Fruit fly (Drosophila melanogaster) whole organism, adult: Measurements from ENCODE around the gene nAChRalpha2.

Experiments
- CG11617 ChIP-seq: fragments of 200-800 bp; sonication (Bioruptor generic); optimal IDR thresholded peaks from 2 replicates; lab custom pipeline; 2017; ENCODE audit warnings: mild to moderate bottlenecking, missing biosample characterization, missing genetic modification reagents, missing genetic modification characterization
- CG12768 ChIP-seq: fragments of 200-800 bp; sonication (Bioruptor generic); optimal IDR thresholded peaks from 2 replicates; lab custom pipeline; 2017; ENCODE audit warnings: missing biosample characterization, missing genetic modification characterization, mild to moderate bottlenecking, moderate library complexity, missing genetic modification reagents
- CG14711 ChIP-seq: fragments of 200-800 bp; sonication (Bioruptor generic); optimal IDR thresholded peaks from 2 replicates; lab custom pipeline; 2018; ENCODE audit warnings: missing biosample characterization, mild to moderate bottlenecking, missing genetic modification characterization, moderate library complexity
- CG1620 ChIP-seq: fragments of 200-800 bp; sonication (Bioruptor generic); optimal IDR thresholded peaks from 2 replicates; lab custom pipeline; 2016; ENCODE audit warnings: missing biosample characterization, missing genetic modification characterization
- CG33017 ChIP-seq: fragments of 200-800 bp; sonication (Bioruptor generic); optimal IDR thresholded peaks from 2 replicates; lab custom pipeline; 2018; ENCODE audit warnings: missing biosample characterization, mild to moderate bottlenecking, missing genetic modification characterization, moderate library complexity
- CG5204 ChIP-seq: fragments of 200-800 bp; sonication (Bioruptor generic); optimal IDR thresholded peaks from 2 replicates; lab custom pipeline; 2016; ENCODE audit warnings: missing biosample characterization, missing genetic modification characterization
- CG7045 ChIP-seq: fragments of 200-800 bp; sonication (Bioruptor generic); optimal IDR thresholded peaks from 2 replicates; lab custom pipeline; 2017; ENCODE audit warnings: missing biosample characterization, mild to moderate bottlenecking, missing genetic modification characterization
- CG7101 ChIP-seq: fragments of 200-800 bp; sonication (Bioruptor generic); optimal IDR thresholded peaks from 2 replicates; lab custom pipeline; 2018; ENCODE audit warnings: missing biosample characterization, mild to moderate bottlenecking, missing genetic modification characterization, moderate library complexity
- Clk ChIP-seq: fragments of 200-800 bp; sonication (Bioruptor generic); optimal IDR thresholded peaks from 2 replicates; lab custom pipeline; 2017; ENCODE audit warnings: missing biosample characterization, missing genetic modification characterization
- Crg-1 ChIP-seq: fragments of 200-800 bp; sonication (Bioruptor generic); optimal IDR thresholded peaks from 2 replicates; lab custom pipeline; 2016; ENCODE audit warnings: missing biosample characterization, missing genetic modification characterization
- Hr96 ChIP-seq: fragments of 200-800 bp; sonication (Bioruptor generic); optimal IDR thresholded peaks from 2 replicates; lab custom pipeline; 2016; ENCODE audit warnings: missing biosample characterization, missing genetic modification characterization
- Mnt ChIP-seq: fragments of 200-800 bp; sonication (Bioruptor generic); optimal IDR thresholded peaks from 2 replicates; lab custom pipeline; 2016; ENCODE audit warnings: missing biosample characterization, mild to moderate bottlenecking, missing genetic modification characterization
- bab1 ChIP-seq: fragments of 200-800 bp; sonication (Bioruptor generic); optimal IDR thresholded peaks from 3 replicates; lab custom pipeline; 2019; ENCODE audit warnings: missing biosample characterization, mild to moderate bottlenecking, missing genetic modification characterization, moderate library complexity
- cic ChIP-seq: fragments of 200-800 bp; sonication (Bioruptor generic); optimal IDR thresholded peaks from 2 replicates; lab custom pipeline; 2017; ENCODE audit warnings: missing biosample characterization, mild to moderate bottlenecking, missing genetic modification characterization, moderate library complexity
- cnc ChIP-seq, 2 experiments: fragments of >200 bp; optimal IDR thresholded peaks; 2 replicates each; lab custom pipeline; 2017
- kay ChIP-seq: fragments of 200-800 bp; sonication (Bioruptor generic); peaks from one replicate; lab custom pipeline; 2016; ENCODE audit warnings: missing biosample characterization, missing genetic modification characterization, borderline replicate concordance
- ovo ChIP-seq: fragments of 200-800 bp; sonication (Bioruptor generic); optimal IDR thresholded peaks from 2 replicates; lab custom pipeline; 2016; ENCODE audit warnings: missing biosample characterization, missing genetic modification characterization
- pad ChIP-seq: fragments of 200-800 bp; sonication (Bioruptor generic); optimal IDR thresholded peaks from 3 replicates; lab custom pipeline; 2017; ENCODE audit warnings: missing biosample characterization, missing genetic modification characterization, mild to moderate bottlenecking, moderate library complexity, missing genetic modification reagents
- tj ChIP-seq: fragments of 200-800 bp; sonication (Bioruptor generic); optimal IDR thresholded peaks from 3 replicates; lab custom pipeline; 2017; ENCODE audit warnings: missing biosample characterization, mild to moderate bottlenecking, missing genetic modification characterization, moderate library complexity
- toe ChIP-seq: fragments of 200-800 bp; sonication (Bioruptor generic); optimal IDR thresholded peaks from 2 replicates; lab custom pipeline; 2016; ENCODE audit warnings: missing biosample characterization, missing genetic modification characterization

nAChRalpha2 gene

dm6 chr3R:24523578-24523977 is 38.4 kb downstream of the nAChRalpha2 start, which contains the start of gene CG13622:
CG13622 (minus strand) TSS chr3R:24523678.
- TF ChIP-seq ovo (GFP tag; lab: Kevin White, UChicago) = no peak

DNA sequence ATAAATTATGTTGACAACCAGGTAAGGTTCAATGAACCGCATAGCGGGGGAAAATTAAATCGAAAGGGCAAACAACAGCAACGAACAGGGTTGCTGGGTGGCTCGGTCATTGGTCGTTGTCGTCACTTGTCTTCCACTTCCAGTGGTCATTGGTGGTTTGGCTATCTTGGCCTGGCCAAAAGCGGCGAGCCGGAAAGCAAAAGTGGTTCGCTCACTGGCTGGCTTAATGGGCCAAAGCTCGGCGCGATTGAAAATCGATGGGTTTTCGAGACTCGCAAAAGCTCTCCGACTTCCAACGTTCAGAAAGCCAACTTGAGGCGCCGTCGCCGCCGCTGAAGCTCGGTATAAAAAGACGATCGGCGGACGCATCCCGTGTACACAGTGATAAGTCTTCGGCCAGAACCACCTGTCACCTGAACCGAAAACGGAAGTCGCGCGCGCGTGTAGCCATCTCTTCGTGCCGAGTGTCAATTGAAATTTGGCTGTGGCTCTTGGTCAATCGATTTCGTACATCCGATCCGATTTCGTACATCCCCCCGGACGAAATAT is 39.3 kb downstream of the nAChRalpha2 start, which contains the start of gene Jhbp12:
Jhbp12 (plus strand) TSS at position 369 of the 549 bp plus-strand sequence.
- no peak for TF ChIP-seq cnc (optimal IDR thresholded peaks at IDR 0.05; lab: Kevin White, UChicago)
- no peak for TF ChIP-seq bab1 (GFP tag; lab: Kevin White, UChicago)
- TF ChIP-seq Hr96 (GFP tag; lab: Kevin White, UChicago) = no peak
- TF ChIP-seq CG5204 = no peak
- TF ChIP-seq Crg-1 = no peak
- TF ChIP-seq CG12768 (GFP tag; lab: Kevin White, UChicago) = no peak
- no peak for TF ChIP-seq Clk (GFP tag; lab: Kevin White, UChicago)
- TF ChIP-seq toe (GFP tag; lab: Kevin White, UChicago) = no peak
- no peak for TF ChIP-seq CG7101 (tag; lab: Kevin White, UChicago)
- TF ChIP-seq CG1620 (GFP tag; lab: Kevin White, UChicago) = no peak
- no peak for TF ChIP-seq cic (GFP tag; lab: Kevin White, UChicago)
- TF ChIP-seq CG7045 = no peak
- no peak for TF ChIP-seq kay (GFP tag; lab: Kevin White, UChicago)
- no peak for TF ChIP-seq pad (GFP tag; lab: Kevin White, UChicago)

DNA sequence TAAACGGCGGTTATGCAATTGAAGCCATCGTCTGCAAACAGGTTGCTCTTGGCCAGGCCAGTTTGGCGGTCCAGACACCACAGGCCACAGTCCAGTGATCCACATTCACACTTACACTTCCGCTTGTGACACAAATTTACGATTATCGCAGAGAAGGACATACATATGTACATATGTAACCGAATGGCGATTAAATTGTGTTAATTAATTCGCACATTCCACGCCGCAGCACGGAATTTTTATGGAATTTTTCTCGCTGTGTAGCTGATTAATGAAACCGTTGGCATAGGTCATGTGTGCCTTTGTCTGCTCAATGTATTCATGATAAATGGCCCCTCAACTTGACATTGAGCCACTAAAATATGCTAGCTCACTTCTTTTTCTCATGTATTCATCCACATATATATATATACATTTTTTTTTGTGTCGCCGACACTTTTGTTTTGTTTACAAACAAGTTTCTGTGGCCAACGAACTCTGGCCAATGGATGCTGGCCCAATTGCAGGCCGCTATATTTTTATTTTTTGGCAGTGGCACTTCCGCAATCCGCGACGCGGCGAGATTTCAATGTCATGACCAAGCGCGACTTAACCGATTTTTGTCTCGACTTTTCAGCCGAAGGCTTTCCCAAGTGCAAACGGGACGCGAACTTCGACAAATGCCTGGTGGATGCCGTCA is 40.9 kb downstream of the nAChRalpha2 start:
- no peak for TF ChIP-seq cic (GFP tag; lab: Kevin White, UChicago)
- no peak for TF ChIP-seq bab1 (GFP tag; lab: Kevin White, UChicago)
- TF ChIP-seq Hr96 (GFP tag; lab: Kevin White, UChicago) = no peak
- TF ChIP-seq ovo (GFP tag; lab: Kevin White, UChicago) = no peak
- no peak for TF ChIP-seq CG33017 (tag; lab: Kevin White, UChicago)
- no peak for TF ChIP-seq Mnt (GFP tag; lab: Kevin White, UChicago)
- no peak for TF ChIP-seq CG11617 (GFP tag; lab: Kevin White, UChicago)
- TF ChIP-seq CG7045 = no peak
- TF ChIP-seq tj = no peak
- no peak for TF ChIP-seq cnc (optimal IDR thresholded peaks at IDR 0.05; lab: Kevin White, UChicago)
- no peak for TF ChIP-seq CG5204
- no peak for TF ChIP-seq CG1620 (GFP tag; lab: Kevin White, UChicago)
- TF ChIP-seq toe (GFP tag; lab: Kevin White, UChicago) = no peak
- no peak for TF ChIP-seq CG7101 (tag; lab: Kevin White, UChicago)
- no peak for TF ChIP-seq Crg-1
- TF ChIP-seq kay (GFP tag; lab: Kevin White, UChicago) = no peak
- TF ChIP-seq Clk (GFP tag; lab: Kevin White, UChicago) = no peak
- TF ChIP-seq pad (GFP tag; lab: Kevin White, UChicago) = no peak
- no peak for TF ChIP-seq CG12768 (GFP tag; lab: Kevin White, UChicago)
- TF ChIP-seq CG14711 = no peak

- TF ChIP-seq bab1 (GFP tag; lab: Kevin White, UChicago) (peak; percentile 1), CG11617 (GFP tag; lab: Kevin White, UChicago) (no peak)
Observed at dm6 chr3R:24527845-24528244, 42.6 kb downstream of the nAChRalpha2 start, which contains the start of gene CG6607. CG6607 (plus strand) TSS chr3R:24528047.

dm6 chr3R:24530328-24530727 is 45.1 kb downstream of the nAChRalpha2 start, which contains the start of the genes CG13623 and ana1:
CG13623 (minus strand) TSS chr3R:24530558.
ana1 (plus strand) TSS chr3R:24530576.
- no peak for TF ChIP-seq CG14711
- no peak for TF ChIP-seq CG11617 (GFP tag; lab: Kevin White, UChicago)
- TF ChIP-seq cic (GFP tag; lab: Kevin White, UChicago) = no peak
- peak; percentile 19 for TF ChIP-seq toe (GFP tag; lab: Kevin White, UChicago)
- no peak for TF ChIP-seq CG7045
- TF ChIP-seq Hr96 (GFP tag; lab: Kevin White, UChicago) = no peak
- TF ChIP-seq pad (GFP tag; lab: Kevin White, UChicago) = no peak
- no peak for TF ChIP-seq CG5204
- TF ChIP-seq cnc (optimal IDR thresholded peaks at IDR 0.05; lab: Kevin White, UChicago) = no peak
- no peak for TF ChIP-seq CG1620 (GFP tag; lab: Kevin White, UChicago)
- TF ChIP-seq tj = no peak
- no peak for TF ChIP-seq Crg-1
- peak; percentile 29 for TF ChIP-seq bab1 (GFP tag; lab: Kevin White, UChicago)
- TF ChIP-seq CG12768 (GFP tag; lab: Kevin White, UChicago) = no peak
- TF ChIP-seq ovo (GFP tag; lab: Kevin White, UChicago) = no peak
- no peak for TF ChIP-seq Clk (GFP tag; lab: Kevin White, UChicago)
- no peak for TF ChIP-seq kay (GFP tag; lab: Kevin White, UChicago)
- no peak for TF ChIP-seq CG33017 (tag; lab: Kevin White, UChicago)
- peak; percentile 44 for TF ChIP-seq Mnt (GFP tag; lab: Kevin White, UChicago)
